Fruit fly (Drosophila melanogaster): ENCODE results near the gene CG12617.

- TF ChIP-seq pzg (GFP tag; optimal IDR thresholded peaks at IDR 0.05): no peak
- TF ChIP-seq CG11456 (GFP tag; IDR thresholded peaks at IDR 0.05): no peak
- no peak for TF ChIP-seq D (optimal IDR thresholded peaks at IDR 0.05)
- TF ChIP-seq D (GFP tag; optimal IDR thresholded peaks at IDR 0.05): no peak
- no peak for TF ChIP-seq CG8924 (tag; optimal IDR thresholded peaks at IDR 0.05)
- no peak for TF ChIP-seq sqz (GFP tag; optimal IDR thresholded peaks at IDR 0.05)
- TF ChIP-seq Sry-δ (GFP tag; optimal IDR thresholded peaks at IDR 0.05): no peak
- no peak for TF ChIP-seq H2.0 (GFP tag; IDR thresholded peaks at IDR 0.05)
- no peak for TF ChIP-seq sens (GFP tag)
Observed at dm6 chr2L:20337800-20338199, 43.3 kb downstream of the CG12617 start.
